Worm (Caenorhabditis elegans): ENCODE data around the gene Y39G8B.13.

DNA sequence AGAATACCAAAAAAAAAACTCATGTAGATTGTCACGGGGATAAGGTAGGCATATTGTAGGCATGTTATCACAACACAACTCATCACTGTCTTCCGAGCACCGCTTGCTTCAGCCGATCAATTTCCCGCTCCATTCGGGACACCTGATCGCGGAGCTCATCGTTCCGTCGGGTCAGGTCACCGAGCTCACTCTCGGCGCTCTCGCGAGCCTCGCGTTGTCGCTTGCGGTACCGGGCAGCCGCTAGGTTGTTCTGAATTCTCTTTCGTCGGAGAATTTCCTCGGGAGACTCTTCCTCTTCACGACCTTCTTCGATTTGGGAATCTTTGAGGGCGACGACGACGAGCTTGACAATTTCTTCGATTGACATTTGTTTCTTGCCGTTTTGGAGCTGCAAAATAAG, 30.9 kb downstream of the Y39G8B.13 start:
- TF ChIP-seq F49E8.2 (tag; optimal IDR thresholded peaks at IDR 0.05; ENCODE audit: borderline replicate concordance) (no peak), pha-4 (GFP tag; IDR thresholded peaks at IDR 0.05) (no peak), pha-4 (tag; optimal IDR thresholded peaks at IDR 0.05) (no peak), nhr-237 (tag; optimal IDR thresholded peaks at IDR 0.05) (no peak), unc-39 (tag; optimal IDR thresholded peaks at IDR 0.05) (no peak), skn-1 (tag; optimal IDR thresholded peaks at IDR 0.05) (no peak), nhr-11 (tag; optimal IDR thresholded peaks at IDR 0.05) (no peak), ceh-82 (tag; optimal IDR thresholded peaks at IDR 0.05) (no peak), ces-1 (GFP tag; optimal IDR thresholded peaks at IDR 0.05) (no peak), lin-39 (tag; optimal IDR thresholded peaks at IDR 0.05) (no peak), mdl-1 (tag; optimal IDR thresholded peaks at IDR 0.05) (no peak)
